Fruit fly (Drosophila melanogaster) whole organism, embryonic: ENCODE measurements around the gene Pxd.

Experiments
- Adf1 ChIP-seq: fragments of 200-800 bp; sonication (Bioruptor generic); IDR thresholded peaks from 2 replicates; pipeline ENCODE4 v1.3.6; 2022; ENCODE audit warnings: missing biosample characterization, missing genetic modification characterization
- Asciz ChIP-seq: fragments of 200-800 bp; sonication (Bioruptor generic); optimal IDR thresholded peaks from 2 replicates; lab custom pipeline; 2017; ENCODE audit warnings: missing biosample characterization, mild to moderate bottlenecking, missing genetic modification characterization, missing genetic modification reagents
- Atf6 ChIP-seq: fragments of 200-800 bp; sonication (Bioruptor generic); IDR thresholded peaks from 2 replicates; pipeline ENCODE4 v1.3.6; 2022; ENCODE audit warnings: missing biosample characterization, missing genetic modification characterization
- Blimp-1 ChIP-seq: fragments of 200-800 bp; sonication (Bioruptor generic); optimal IDR thresholded peaks from 3 replicates; lab custom pipeline; 2018; ENCODE audit warnings: missing biosample characterization, missing genetic modification characterization, mild to moderate bottlenecking, moderate library complexity, missing genetic modification reagents
- CG10543 ChIP-seq: fragments of 200-800 bp; sonication (Bioruptor generic); optimal IDR thresholded peaks from 3 replicates; lab custom pipeline; 2017; ENCODE audit warnings: missing biosample characterization, mild to moderate bottlenecking, missing genetic modification characterization, moderate library complexity
- CG11456 ChIP-seq: fragments of 200-800 bp; sonication (Bioruptor generic); IDR thresholded peaks from 3 replicates; pipeline ENCODE4 v1.3.6; 2022; ENCODE audit warnings: missing biosample characterization, missing genetic modification characterization
- CG11504 ChIP-seq: fragments of 200-800 bp; sonication (Bioruptor generic); optimal IDR thresholded peaks from 3 replicates; lab custom pipeline; 2019; ENCODE audit warnings: missing biosample characterization, mild to moderate bottlenecking, missing genetic modification characterization, moderate library complexity
- CG11695 ChIP-seq: fragments of 200-800 bp; sonication (Bioruptor generic); IDR thresholded peaks from 3 replicates; pipeline ENCODE4 v1.3.6; 2022; ENCODE audit warnings: missing biosample characterization, missing genetic modification characterization
- CG1233 ChIP-seq: fragments of 200-800 bp; sonication (Bioruptor generic); optimal IDR thresholded peaks from 4 replicates; lab custom pipeline; 2018; ENCODE audit warnings: missing biosample characterization, mild to moderate bottlenecking, missing genetic modification characterization
- CG12769 ChIP-seq: fragments of 200-800 bp; sonication (Bioruptor generic); optimal IDR thresholded peaks from 2 replicates; lab custom pipeline; 2019; ENCODE audit warnings: missing biosample characterization, mild to moderate bottlenecking, missing genetic modification characterization, moderate library complexity
- CG17829 ChIP-seq: fragments of 200-800 bp; optimal IDR thresholded peaks from 2 replicates; lab custom pipeline; 2019; ENCODE audit warnings: missing biosample characterization, mild to moderate bottlenecking, missing genetic modification characterization, moderate library complexity
- CG31441 ChIP-seq: fragments of 200-800 bp; sonication (Bioruptor generic); IDR thresholded peaks from 2 replicates; pipeline ENCODE4 v1.3.6; 2022; ENCODE audit warnings: missing biosample characterization, missing genetic modification characterization
- CG3407 ChIP-seq: fragments of 200-800 bp; sonication (Bioruptor generic); optimal IDR thresholded peaks from 2 replicates; lab custom pipeline; 2018; ENCODE audit warnings: missing biosample characterization, mild to moderate bottlenecking, missing genetic modification characterization
- CG6175 ChIP-seq: fragments of 200-800 bp; sonication (Bioruptor generic); IDR thresholded peaks from 3 replicates; pipeline ENCODE4 v1.3.6; 2022; ENCODE audit warnings: missing biosample characterization, missing genetic modification characterization
- CG6254 ChIP-seq: fragments of 200-800 bp; sonication (Bioruptor generic); optimal IDR thresholded peaks from 3 replicates; lab custom pipeline; 2017; ENCODE audit warnings: mild to moderate bottlenecking, missing biosample characterization, missing genetic modification reagents, missing genetic modification characterization
- CG8290 ChIP-seq, 3 experiments: fragments of 200-800 bp; sonication (Bioruptor generic); optimal IDR thresholded peaks; 2 replicates each; lab custom pipeline; 2016 to 2019; ENCODE audit warnings: missing biosample characterization in 3 of 3, missing genetic modification characterization in 3 of 3, mild to moderate bottlenecking in 2 of 3, moderate library complexity in 1 of 3
- CkIIα-i1 ChIP-seq: fragments of 200-800 bp; sonication (Bioruptor generic); IDR thresholded peaks from 2 replicates; pipeline ENCODE4 v1.3.6; 2022; ENCODE audit warnings: missing biosample characterization, missing genetic modification characterization
- Fer3 ChIP-seq: fragments of 200-800 bp; sonication (Bioruptor generic); optimal IDR thresholded peaks from 2 replicates; lab custom pipeline; 2018; ENCODE audit warnings: missing biosample characterization, mild to moderate bottlenecking, missing genetic modification characterization, moderate library complexity
- Hey ChIP-seq: fragments of 200-800 bp; sonication (Bioruptor generic); optimal IDR thresholded peaks from 3 replicates; lab custom pipeline; 2018; ENCODE audit warnings: missing biosample characterization, mild to moderate bottlenecking, missing genetic modification characterization
- Hr51 ChIP-seq, 2 experiments: fragments of 200-800 bp; sonication (Bioruptor generic); optimal IDR thresholded peaks; 2 replicates in 1 of 2; 3 replicates in 1 of 2; lab custom pipeline; 2016 to 2018; ENCODE audit warnings: missing biosample characterization in 2 of 2, missing genetic modification characterization in 2 of 2, mild to moderate bottlenecking in 1 of 2, moderate library complexity in 1 of 2
- Med ChIP-seq: fragments of 200-800 bp; sonication (Bioruptor generic); peaks from one replicate; lab custom pipeline; 2016; ENCODE audit warnings: missing biosample characterization, missing genetic modification characterization, mild to moderate bottlenecking, inconsistent platforms, moderate library complexity
- abd-A ChIP-seq: fragments of 200-800 bp; sonication (Bioruptor generic); optimal IDR thresholded peaks from 3 replicates; lab custom pipeline; 2019; ENCODE audit warnings: missing biosample characterization, mild to moderate bottlenecking, missing genetic modification characterization, moderate library complexity
- amos ChIP-seq: fragments of 200-800 bp; sonication (Bioruptor generic); IDR thresholded peaks from 2 replicates; pipeline ENCODE4 v1.3.6; 2022; ENCODE audit warnings: missing biosample characterization, missing genetic modification characterization; ENCODE audit not compliant: partially characterized antibody
- ara ChIP-seq: fragments of 200-800 bp; sonication (Bioruptor generic); IDR thresholded peaks from 2 replicates; pipeline ENCODE4 v1.3.6; 2022; ENCODE audit warnings: missing biosample characterization, missing genetic modification characterization
- chinmo ChIP-seq: fragments of 200-800 bp; sonication (Bioruptor generic); IDR thresholded peaks from 4 replicates; pipeline ENCODE4 v1.3.6; 2022; ENCODE audit warnings: missing biosample characterization, missing genetic modification characterization; ENCODE audit not compliant: partially characterized antibody
- chm ChIP-seq: fragments of 200-800 bp; sonication (Bioruptor generic); IDR thresholded peaks from 2 replicates; pipeline ENCODE4 v1.3.6; 2022; ENCODE audit warnings: missing biosample characterization, missing genetic modification characterization
- crol ChIP-seq: fragments of 200-800 bp; sonication (Bioruptor generic); IDR thresholded peaks from 2 replicates; pipeline ENCODE4 v1.3.6; 2022; ENCODE audit warnings: missing biosample characterization, missing genetic modification characterization
- cwo ChIP-seq: fragments of 200-800 bp; sonication (Bioruptor generic); optimal IDR thresholded peaks from 3 replicates; lab custom pipeline; 2017; ENCODE audit warnings: missing biosample characterization, missing genetic modification characterization, mild to moderate bottlenecking, moderate library complexity, missing genetic modification reagents
- ewg ChIP-seq: fragments of 200-800 bp; sonication (Bioruptor generic); optimal IDR thresholded peaks from 3 replicates; lab custom pipeline; 2017; ENCODE audit warnings: mild to moderate bottlenecking, missing biosample characterization, missing genetic modification reagents, missing genetic modification characterization
- exex ChIP-seq: fragments of 200-800 bp; sonication (Bioruptor generic); optimal IDR thresholded peaks from 4 replicates; lab custom pipeline; 2018; ENCODE audit warnings: missing biosample characterization, mild to moderate bottlenecking, missing genetic modification characterization, moderate library complexity
- ftz-f1 ChIP-seq: fragments of 200-800 bp; sonication (Bioruptor generic); optimal IDR thresholded peaks from 2 replicates; lab custom pipeline; 2016; ENCODE audit warnings: missing biosample characterization, missing genetic modification characterization
- gce ChIP-seq: fragments of 200-800 bp; sonication (Bioruptor generic); IDR thresholded peaks from 3 replicates; pipeline ENCODE4 v1.3.6; 2022; ENCODE audit warnings: missing biosample characterization, missing genetic modification characterization
- her ChIP-seq: fragments of 200-800 bp; sonication (Bioruptor generic); optimal IDR thresholded peaks from 2 replicates; lab custom pipeline; 2016; ENCODE audit warnings: missing biosample characterization, missing genetic modification characterization
- mirr ChIP-seq: fragments of 200-800 bp; sonication (Bioruptor generic); optimal IDR thresholded peaks from 3 replicates; lab custom pipeline; 2018; ENCODE audit warnings: missing biosample characterization, mild to moderate bottlenecking, missing genetic modification characterization
- odd ChIP-seq: fragments of 200-800 bp; sonication (Bioruptor generic); optimal IDR thresholded peaks from 2 replicates; lab custom pipeline; 2017; ENCODE audit warnings: missing biosample characterization, mild to moderate bottlenecking, missing genetic modification characterization
- otp ChIP-seq: fragments of 200-800 bp; sonication (Bioruptor generic); IDR thresholded peaks from 3 replicates; pipeline ENCODE4, ENCODE4 v1.3.6; 2022; ENCODE audit warnings: missing biosample characterization, missing genetic modification characterization
- pb ChIP-seq: fragments of 200-800 bp; sonication (Bioruptor generic); optimal IDR thresholded peaks from 3 replicates; lab custom pipeline; 2016; ENCODE audit warnings: missing biosample characterization, missing genetic modification characterization
- sd ChIP-seq: fragments of 200-800 bp; sonication (Bioruptor generic); optimal IDR thresholded peaks from 3 replicates; lab custom pipeline; 2018; ENCODE audit warnings: missing biosample characterization, mild to moderate bottlenecking, missing genetic modification characterization, moderate library complexity
- slp2 ChIP-seq: fragments of 200-800 bp; sonication (Bioruptor generic); optimal IDR thresholded peaks from 2 replicates; lab custom pipeline; 2016; ENCODE audit warnings: missing biosample characterization, missing genetic modification characterization
- so ChIP-seq: fragments of 200-800 bp; sonication (Bioruptor generic); IDR thresholded peaks from 3 replicates; pipeline ENCODE4 v1.3.6; 2022; ENCODE audit warnings: missing biosample characterization, missing genetic modification characterization
- sr ChIP-seq: fragments of 200-800 bp; sonication (Bioruptor generic); IDR thresholded peaks from 3 replicates; pipeline ENCODE4 v1.3.6; 2022; ENCODE audit warnings: missing biosample characterization, missing genetic modification characterization
- sug ChIP-seq: fragments of 200-800 bp; optimal IDR thresholded peaks from 2 replicates; lab custom pipeline; 2019; ENCODE audit warnings: missing biosample characterization, mild to moderate bottlenecking, missing genetic modification characterization, moderate library complexity
- usp ChIP-seq: fragments of >200 bp; optimal IDR thresholded peaks from 2 replicates; lab custom pipeline; 2017; ENCODE audit warnings: missing biosample characterization, missing genetic modification characterization
- vvl ChIP-seq: fragments of 200-800 bp; sonication (Bioruptor generic); IDR thresholded peaks from 2 replicates; pipeline ENCODE4 v1.3.6; 2022; ENCODE audit warnings: missing biosample characterization, missing genetic modification characterization
- z ChIP-seq: fragments of 200-800 bp; sonication (Bioruptor generic); IDR thresholded peaks from 3 replicates; pipeline ENCODE4 v1.3.6; 2022; ENCODE audit warnings: missing biosample characterization, missing genetic modification characterization

The Pxd gene

DNA sequence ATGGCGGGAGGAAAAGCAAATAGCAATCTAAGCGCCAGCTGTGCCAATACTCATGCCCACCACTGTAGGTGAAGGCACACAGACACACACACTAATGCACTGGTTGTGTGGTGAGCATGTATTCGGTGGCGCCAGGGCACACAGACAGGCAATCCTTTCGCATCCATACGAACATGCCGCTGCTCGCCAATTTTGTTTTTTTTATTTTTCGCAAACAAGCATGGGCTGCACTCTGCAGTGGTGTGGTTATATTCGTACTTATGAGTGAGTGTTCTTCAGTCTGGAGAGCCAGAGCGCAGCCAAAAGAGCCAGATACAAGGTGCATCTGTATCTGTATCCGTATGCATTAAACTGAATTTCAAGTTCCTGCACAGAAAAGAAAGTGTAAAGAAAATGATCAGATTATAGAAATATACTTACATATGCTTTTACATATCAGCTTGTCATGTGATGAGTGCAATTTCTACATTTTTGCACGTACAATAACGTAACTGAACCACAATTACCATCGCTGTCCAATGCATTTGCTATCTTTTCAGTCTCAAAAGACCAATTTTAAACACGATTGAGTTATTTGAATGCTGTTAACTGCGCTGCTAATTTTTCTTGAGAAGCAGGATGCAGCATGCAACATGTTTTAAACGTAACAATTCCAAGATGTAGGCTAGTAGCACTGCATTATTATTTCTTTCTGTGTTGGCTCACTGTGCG, 44.9 kb downstream of the Pxd start (continued):
- TF ChIP-seq Asciz (GFP tag; lab: Kevin White, UChicago) = peak; percentile 24
- no peak for TF ChIP-seq her (GFP tag; lab: Kevin White, UChicago)
- no peak for TF ChIP-seq slp2 (GFP tag; lab: Kevin White, UChicago)
- TF ChIP-seq CG17829 (tag; lab: Kevin White, UChicago) = no peak
- peak; percentile 35 for TF ChIP-seq Blimp-1 (GFP tag; lab: Kevin White, UChicago)
- peak; percentile 35 for TF ChIP-seq CG6254 (GFP tag; lab: Kevin White, UChicago)
- TF ChIP-seq pb (GFP tag; lab: Kevin White, UChicago) = no peak
- TF ChIP-seq CG11456 (GFP tag; lab: Robert Waterston, UW) = 0 out of 3 replicates have a peak, but pooled peaks have one; percentile 3
- 0 out of 3 replicates have a peak, but pooled peaks have one; percentile 5 for TF ChIP-seq CG11695 (GFP tag; lab: Robert Waterston, UW)
- TF ChIP-seq CG8290 (GFP tag; optimal IDR thresholded peaks at IDR 0.05; lab: Kevin White, UChicago) = no peak
- TF ChIP-seq CG8290 (tag; optimal IDR thresholded peaks at IDR 0.05; lab: Kevin White, UChicago) = peak in 1 of 2 experiments; percentile 32
- peak; percentile 14 for TF ChIP-seq CG1233 (GFP tag; lab: Kevin White, UChicago)
- TF ChIP-seq CG3407 (GFP tag; lab: Kevin White, UChicago) = no peak
- peak; percentile 46 for TF ChIP-seq ewg (GFP tag; lab: Kevin White, UChicago)
- TF ChIP-seq, all 482 proteins: peak for 79

DNA sequence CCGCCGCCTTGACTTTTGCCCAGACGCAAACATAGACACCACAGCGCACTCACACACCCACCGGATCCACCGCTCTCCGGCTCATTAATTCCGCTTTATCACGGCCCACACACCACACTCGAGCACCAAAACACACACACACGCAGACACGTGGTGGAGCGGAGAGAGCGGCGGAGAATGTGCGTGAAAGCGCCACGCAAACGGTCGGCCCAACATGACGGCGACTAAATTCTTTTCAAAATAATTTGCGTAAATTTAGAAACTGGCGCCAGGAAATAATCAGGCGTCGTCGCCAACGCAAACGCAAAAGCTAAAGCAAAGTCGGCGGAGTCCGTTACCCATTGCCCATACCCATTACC, 45.4 kb downstream of the Pxd start:
- peak; percentile 20; the same call in 1 of the 2 replicates for TF ChIP-seq amos
- TF ChIP-seq CG12769 (tag; lab: Kevin White, UChicago) = peak; percentile 49
- TF ChIP-seq sug (tag; lab: Kevin White, UChicago) = peak; percentile 59
- peak; percentile 65; the same call in 1 of the 4 replicates for TF ChIP-seq chinmo (GFP tag; lab: Robert Waterston, UW)
- no peak for TF ChIP-seq Fer3 (tag; lab: Kevin White, UChicago)
- peak; percentile 53 for TF ChIP-seq ftz-f1
- TF ChIP-seq cwo = peak; percentile 6
- TF ChIP-seq mirr (GFP tag; lab: Kevin White, UChicago) = peak; percentile 14
- TF ChIP-seq exex = peak; percentile 57
- TF ChIP-seq sd (tag; lab: Kevin White, UChicago) = peak; percentile 91
- peak; percentile 37 for TF ChIP-seq CG10543 (GFP tag; lab: Kevin White, UChicago)
- TF ChIP-seq Hey (tag; lab: Kevin White, UChicago) = peak; percentile 13
- peak; percentile 90 for TF ChIP-seq Med (GFP tag; lab: Kevin White, UChicago)
- no peak for TF ChIP-seq usp (GFP tag; lab: Kevin White, UChicago)
- TF ChIP-seq chm (GFP tag; lab: Robert Waterston, UW) = 0 out of 2 replicates have a peak, but pooled peaks have one; percentile 17
- peak; percentile 63 for TF ChIP-seq crol (GFP tag; lab: Robert Waterston, UW)
- 0 out of 2 replicates have a peak, but pooled peaks have one; percentile 15 for TF ChIP-seq ara (GFP tag; lab: Robert Waterston, UW)
- TF ChIP-seq gce = 0 out of 3 replicates have a peak, but pooled peaks have one; percentile 10
- TF ChIP-seq Atf6 (GFP tag; lab: Robert Waterston, UW) = peak; percentile 47; the same call in 1 of the 2 replicates
- no peak for TF ChIP-seq CG8290 (GFP tag; optimal IDR thresholded peaks at IDR 0.05; lab: Kevin White, UChicago)
- peak in 1 of 2 experiments; percentile 53 for TF ChIP-seq CG8290 (tag; optimal IDR thresholded peaks at IDR 0.05; lab: Kevin White, UChicago)
- peak; percentile 44 for TF ChIP-seq abd-A (tag; lab: Kevin White, UChicago)
- 0 out of 3 replicates have a peak, but pooled peaks have one; percentile 32 for TF ChIP-seq CG6175 (GFP tag; lab: Robert Waterston, UW)
- TF ChIP-seq CG31441 (GFP tag; lab: Robert Waterston, UW) = no peak
- peak; percentile 93 for TF ChIP-seq sr (GFP tag; lab: Robert Waterston, UW)
- peak; percentile 53; the same call in 1 of the 3 replicates for TF ChIP-seq CG11456 (GFP tag; lab: Robert Waterston, UW)
- TF ChIP-seq Hr51 (GFP tag; optimal IDR thresholded peaks at IDR 0.05; lab: Kevin White, UChicago) = no peak
- TF ChIP-seq CG11504 (tag; lab: Kevin White, UChicago) = no peak
- peak; percentile 59 for TF ChIP-seq Adf1
- TF ChIP-seq z (GFP tag; lab: Robert Waterston, UW) = peak; percentile 55; the same call in 1 of the 3 replicates
- TF ChIP-seq odd (GFP tag; lab: Kevin White, UChicago) = no peak
- peak; percentile 40; the same call in 1 of the 3 replicates for TF ChIP-seq so (GFP tag; lab: Robert Waterston, UW)
- TF ChIP-seq otp (GFP tag; lab: Robert Waterston, UW) = 0 out of 3 replicates have a peak, but pooled peaks have one; percentile 25
- no peak for TF ChIP-seq CkIIα-i1 (GFP tag; lab: Robert Waterston, UW)
- TF ChIP-seq vvl (GFP tag; lab: Robert Waterston, UW) = peak; percentile 20; the same call in 1 of the 2 replicates
